Worm (Caenorhabditis elegans) whole organism, late embryonic: ENCODE measurements around the gene K07C11.10.

Experiments
- C08G9.2 ChIP-seq: sonication (generic microtip); optimal IDR thresholded peaks from 2 replicates; lab custom pipeline; 2016; ENCODE audit warnings: mild to moderate bottlenecking, missing genetic modification characterization, moderate library complexity, missing compliant biosample characterization
- C38D4.7 ChIP-seq: fragments of 200-800 bp; sonication (Bioruptor generic); optimal IDR thresholded peaks from 2 replicates; lab custom pipeline; 2018; ENCODE audit warnings: mild to moderate bottlenecking, missing genetic modification characterization, moderate library complexity, missing compliant biosample characterization
- K02D7.2 ChIP-seq: sonication (generic microtip); optimal IDR thresholded peaks from 2 replicates; lab custom pipeline; 2017; ENCODE audit warnings: mild to moderate bottlenecking, missing genetic modification characterization, missing compliant biosample characterization
- ama-1 ChIP-seq: fragments of 150-350 bp; optimal IDR thresholded peaks from 2 replicates; lab custom pipeline; 2014
- ceh-14 ChIP-seq: sonication (generic microtip); optimal IDR thresholded peaks from 2 replicates; lab custom pipeline; 2016; ENCODE audit warnings: missing genotype, missing genetic modification characterization, missing compliant biosample characterization
- ceh-18 ChIP-seq: sonication (generic microtip); optimal IDR thresholded peaks from 2 replicates; lab custom pipeline; 2016; ENCODE audit warnings: missing genetic modification characterization, missing compliant biosample characterization
- ceh-19 ChIP-seq: fragments of 200-800 bp; sonication (Bioruptor generic); optimal IDR thresholded peaks from 2 replicates; lab custom pipeline; 2018; ENCODE audit warnings: mild to moderate bottlenecking, missing genetic modification characterization, missing compliant biosample characterization
- ceh-2 ChIP-seq: sonication (generic microtip); optimal IDR thresholded peaks from 2 replicates; lab custom pipeline; 2016; ENCODE audit warnings: missing genotype, missing genetic modification characterization, missing compliant biosample characterization
- ceh-22 ChIP-seq: sonication (generic microtip); optimal IDR thresholded peaks from 2 replicates; lab custom pipeline; 2017; ENCODE audit warnings: missing biosample characterization, missing genetic modification characterization
- ceh-24 ChIP-seq: sonication (generic microtip); optimal IDR thresholded peaks from 2 replicates; lab custom pipeline; 2016; ENCODE audit warnings: mild to moderate bottlenecking, missing genetic modification characterization, missing compliant biosample characterization
- ceh-30 ChIP-seq: fragments of 150-350 bp; optimal IDR thresholded peaks from 2 replicates; lab custom pipeline; 2014; ENCODE audit warnings: missing biosample characterization, missing genetic modification characterization
- ceh-31 ChIP-seq: sonication (generic microtip); optimal IDR thresholded peaks from 2 replicates; lab custom pipeline; 2016; ENCODE audit warnings: missing genetic modification characterization, missing compliant biosample characterization
- ceh-34 ChIP-seq: sonication (generic microtip); optimal IDR thresholded peaks from 2 replicates; lab custom pipeline; 2016; ENCODE audit warnings: mild to moderate bottlenecking, missing genetic modification characterization, missing compliant biosample characterization
- ceh-45 ChIP-seq: fragments of 200-800 bp; sonication (Bioruptor generic); IDR thresholded peaks from 2 replicates; pipeline ENCODE4 v1.3.6; 2022; ENCODE audit warnings: missing genetic modification reagents, missing genetic modification characterization, missing compliant biosample characterization
- ceh-9 ChIP-seq: sonication (generic microtip); optimal IDR thresholded peaks from 2 replicates; lab custom pipeline; 2016; ENCODE audit warnings: mild to moderate bottlenecking, missing genetic modification characterization, inconsistent platforms, missing compliant biosample characterization
- che-1 ChIP-seq: sonication (generic microtip); optimal IDR thresholded peaks from 2 replicates; lab custom pipeline; 2016; ENCODE audit warnings: mild to moderate bottlenecking, missing genetic modification characterization, missing compliant biosample characterization
- dmd-4 ChIP-seq: sonication (generic microtip); optimal IDR thresholded peaks from 2 replicates; lab custom pipeline; 2016; ENCODE audit warnings: borderline replicate concordance, missing genetic modification characterization, missing compliant biosample characterization
- dve-1 ChIP-seq: sonication (generic microtip); optimal IDR thresholded peaks from 2 replicates; lab custom pipeline; 2017; ENCODE audit warnings: antibody characterized with exemption, mild to moderate bottlenecking, missing genetic modification characterization, missing compliant biosample characterization
- elt-2 ChIP-seq: sonication (generic microtip); optimal IDR thresholded peaks from 2 replicates; lab custom pipeline; 2016; ENCODE audit warnings: missing genetic modification reagents, missing genetic modification characterization, missing compliant biosample characterization
- elt-4 ChIP-seq: sonication (generic microtip); optimal IDR thresholded peaks from 2 replicates; lab custom pipeline; 2016; ENCODE audit warnings: missing genetic modification characterization, missing compliant biosample characterization
- eyg-1 ChIP-seq: sonication (generic microtip); optimal IDR thresholded peaks from 2 replicates; lab custom pipeline; 2016; ENCODE audit warnings: missing genotype, missing genetic modification characterization, missing compliant biosample characterization
- fkh-6 ChIP-seq: sonication (generic microtip); optimal IDR thresholded peaks from 2 replicates; lab custom pipeline; 2016; ENCODE audit warnings: missing genetic modification characterization, missing compliant biosample characterization
- hlh-15 ChIP-seq: sonication (generic microtip); optimal IDR thresholded peaks from 2 replicates; lab custom pipeline; 2016; ENCODE audit warnings: missing genetic modification characterization, missing compliant biosample characterization
- hlh-6 ChIP-seq: sonication (generic microtip); optimal IDR thresholded peaks from 2 replicates; lab custom pipeline; 2016; ENCODE audit warnings: missing genotype, missing genetic modification characterization, missing compliant biosample characterization
- lim-6 ChIP-seq: sonication (generic microtip); optimal IDR thresholded peaks from 2 replicates; lab custom pipeline; 2016; ENCODE audit warnings: missing genetic modification characterization, missing compliant biosample characterization
- lin-11 ChIP-seq: fragments of 200-800 bp; sonication (Bioruptor generic); optimal IDR thresholded peaks from 2 replicates; lab custom pipeline; 2018; ENCODE audit warnings: mild to moderate bottlenecking, missing genetic modification characterization, missing compliant biosample characterization
- mec-3 ChIP-seq: sonication (generic microtip); optimal IDR thresholded peaks from 2 replicates; lab custom pipeline; 2016; ENCODE audit warnings: borderline replicate concordance, missing genetic modification characterization, missing compliant biosample characterization
- nfya-1 ChIP-seq: sonication (generic microtip); optimal IDR thresholded peaks from 2 replicates; lab custom pipeline; 2017; ENCODE audit warnings: missing genetic modification characterization, mild to moderate bottlenecking, missing compliant biosample characterization, antibody characterized with exemption, moderate library complexity
- nhr-232 ChIP-seq: sonication (generic microtip); optimal IDR thresholded peaks from 2 replicates; lab custom pipeline; 2016; ENCODE audit warnings: missing genetic modification characterization, missing compliant biosample characterization
- pag-3 ChIP-seq: sonication (generic microtip); optimal IDR thresholded peaks from 2 replicates; lab custom pipeline; 2016; ENCODE audit warnings: missing compliant biosample characterization, missing genetic modification characterization, borderline replicate concordance
- pat-9 ChIP-seq: fragments of 200-800 bp; sonication (Bioruptor generic); optimal IDR thresholded peaks from 2 replicates; lab custom pipeline; 2018; ENCODE audit warnings: mild to moderate bottlenecking, missing genetic modification characterization, moderate library complexity, missing compliant biosample characterization
- pax-1 ChIP-seq: fragments of 150-350 bp; optimal IDR thresholded peaks from 2 replicates; lab custom pipeline; 2014; ENCODE audit warnings: missing biosample characterization, missing genetic modification characterization
- ref-2 ChIP-seq: sonication (generic microtip); optimal IDR thresholded peaks from 2 replicates; lab custom pipeline; 2016; ENCODE audit warnings: missing genetic modification characterization, missing compliant biosample characterization
- rnt-1 ChIP-seq: sonication (generic microtip); optimal IDR thresholded peaks from 2 replicates; lab custom pipeline; 2016; ENCODE audit warnings: missing genetic modification characterization, missing compliant biosample characterization
- sdc-2 ChIP-seq: sonication (generic microtip); optimal IDR thresholded peaks from 2 replicates; lab custom pipeline; 2016; ENCODE audit warnings: missing genotype, missing genetic modification characterization, missing compliant biosample characterization
- syd-9 ChIP-seq: sonication (generic microtip); optimal IDR thresholded peaks from 2 replicates; lab custom pipeline; 2016; ENCODE audit warnings: mild to moderate bottlenecking, missing genetic modification characterization, moderate library complexity, missing compliant biosample characterization
- tbx-2 ChIP-seq: sonication (generic microtip); optimal IDR thresholded peaks from 2 replicates; lab custom pipeline; 2016; ENCODE audit warnings: missing genetic modification characterization, missing compliant biosample characterization
- tbx-7 ChIP-seq: sonication (generic microtip); optimal IDR thresholded peaks from 2 replicates; lab custom pipeline; 2016; ENCODE audit warnings: missing genotype, missing genetic modification characterization, missing compliant biosample characterization
- unc-3 ChIP-seq, 2 experiments: fragments of 200-800 bp in 1 of 2; sonication (Bioruptor generic) in 1 of 2; sonication (generic microtip) in 1 of 2; conservative IDR thresholded peaks in 1 of 2; optimal IDR thresholded peaks in 1 of 2; 2 replicates each; pipeline versions ENCODE4 v1.3.6 to Lab custom; 2016 to 2022; ENCODE audit warnings: missing compliant biosample characterization in 2 of 2, missing genetic modification characterization in 2 of 2, missing genetic modification reagents in 1 of 2
- unc-86 ChIP-seq: sonication (generic microtip); optimal IDR thresholded peaks from 2 replicates; lab custom pipeline; 2016; ENCODE audit warnings: missing genetic modification characterization, missing compliant biosample characterization
- zip-5 ChIP-seq: sonication (generic microtip); optimal IDR thresholded peaks from 2 replicates; lab custom pipeline; 2016; ENCODE audit warnings: missing genetic modification characterization, missing compliant biosample characterization
- ztf-16 ChIP-seq: sonication (generic microtip); optimal IDR thresholded peaks from 2 replicates; lab custom pipeline; 2017; ENCODE audit warnings: missing genetic modification characterization, missing compliant biosample characterization

The K07C11.10 gene

ce11 chrV:8230056-8230455 lies 3.3 kb upstream of the K07C11.10 start:
- TF ChIP-seq mec-3 (tag; lab: Kevin White, UChicago) (no peak), C08G9.2 (tag; lab: Kevin White, UChicago) (peak; percentile 23), che-1 (tag; lab: Kevin White, UChicago) (peak; percentile 23), ceh-45 (no peak), pag-3 (tag; lab: Kevin White, UChicago) (no peak), hlh-6 (tag; lab: Kevin White, UChicago) (peak; percentile 20), pat-9 (tag; lab: Kevin White, UChicago) (no peak), ceh-19 (GFP tag; lab: Kevin White, UChicago) (no peak), fkh-6 (tag; lab: Kevin White, UChicago) (no peak), unc-86 (no peak)
- TF ChIP-seq, all 69 proteins: peak for 3

- TF ChIP-seq ceh-2 (tag; lab: Kevin White, UChicago) (peak; percentile 7), rnt-1 (tag; lab: Kevin White, UChicago) (peak; percentile 33), ceh-31 (peak; percentile 27), ceh-30 (tag; lab: Kevin White, UChicago) (peak; percentile 12), ref-2 (peak; percentile 17), nfya-1 (peak; percentile 49), C08G9.2 (tag; lab: Kevin White, UChicago) (peak; percentile 26), sdc-2 (tag; lab: Kevin White, UChicago) (no peak), syd-9 (peak; percentile 15), dve-1 (no peak), ceh-18 (peak; percentile 10), ama-1 (lab: Kevin White, UChicago) (peak; percentile 82), nhr-232 (no peak), tbx-2 (peak; percentile 17), zip-5 (no peak)
Measured at ce11 chrV:8228712-8229119, 2.0 kb upstream of the K07C11.10 start.

ce11 chrV:8224634-8225033 lies 2.1 kb downstream of the K07C11.10 start, which contains the start of gene pax-1:
Gene pax-1, plus strand, starts transcription at chrV:8224934.
- TF ChIP-seq tbx-7: no peak
- no peak for TF ChIP-seq K02D7.2
- no peak for TF ChIP-seq elt-4 (tag; lab: Kevin White, UChicago)
- no peak for TF ChIP-seq unc-86
- TF ChIP-seq ceh-19 (GFP tag; lab: Kevin White, UChicago): no peak
- no peak for TF ChIP-seq ceh-9
- TF ChIP-seq pag-3 (tag; lab: Kevin White, UChicago): no peak
- no peak for TF ChIP-seq ceh-14 (tag; lab: Kevin White, UChicago)
- TF ChIP-seq pax-1 (tag; lab: Kevin White, UChicago): no peak
- no peak for TF ChIP-seq ztf-16
- no peak for TF ChIP-seq ceh-45
- no peak for TF ChIP-seq eyg-1 (tag; lab: Kevin White, UChicago)
- TF ChIP-seq lim-6 (tag; lab: Kevin White, UChicago): no peak
- TF ChIP-seq elt-2 (tag; lab: Kevin White, UChicago): no peak

- TF ChIP-seq elt-4 (tag; lab: Kevin White, UChicago): no peak
- no peak for TF ChIP-seq ceh-22 (tag; lab: Kevin White, UChicago)
- no peak for TF ChIP-seq dve-1
- TF ChIP-seq nfya-1: no peak
- no peak for TF ChIP-seq unc-86
- TF ChIP-seq rnt-1 (tag; lab: Kevin White, UChicago): no peak
- TF ChIP-seq hlh-15: no peak
- TF ChIP-seq ceh-34: no peak
- no peak for TF ChIP-seq C38D4.7 (GFP tag; lab: Kevin White, UChicago)
- TF ChIP-seq lin-11 (tag; lab: Kevin White, UChicago): no peak
- no peak for TF ChIP-seq ztf-16
- no peak for TF ChIP-seq ceh-9
- TF ChIP-seq dmd-4 (tag; lab: Kevin White, UChicago): no peak
- no peak for TF ChIP-seq unc-3 (GFP tag; conservative IDR thresholded peaks at IDR 0.05; lab: Robert Waterston, UW)
- no peak for TF ChIP-seq unc-3 (tag; optimal IDR thresholded peaks at IDR 0.05; lab: Kevin White, UChicago)
- TF ChIP-seq ceh-2 (tag; lab: Kevin White, UChicago): no peak
- no peak for TF ChIP-seq pat-9 (tag; lab: Kevin White, UChicago)
- TF ChIP-seq ama-1 (lab: Kevin White, UChicago): no peak
- TF ChIP-seq pag-3 (tag; lab: Kevin White, UChicago): no peak
- no peak for TF ChIP-seq ceh-31
- no peak for TF ChIP-seq ceh-24 (tag; lab: Kevin White, UChicago)
Measured at ce11 chrV:8223417-8223816, 3.3 kb downstream of the K07C11.10 start.
